Fruit fly (Drosophila melanogaster) whole organism, prepupa: ENCODE results near the gene He.

Source experiments
- CG11762 ChIP-seq: fragments of 200-800 bp; sonication (Bioruptor generic); optimal IDR thresholded peaks from 3 replicates; lab custom pipeline; 2016; ENCODE audit warnings: missing biosample characterization, missing genetic modification characterization; ENCODE audit not compliant: insufficient read depth
- CG6276 ChIP-seq: fragments of 200-800 bp; sonication (Bioruptor generic); optimal IDR thresholded peaks from 2 replicates; lab custom pipeline; 2017; ENCODE audit warnings: missing biosample characterization, mild to moderate bottlenecking, missing genetic modification characterization
- CG6808 ChIP-seq: fragments of 200-800 bp; sonication (Bioruptor generic); optimal IDR thresholded peaks from 3 replicates; lab custom pipeline; 2017; ENCODE audit warnings: missing biosample characterization, missing genetic modification characterization, mild to moderate bottlenecking, moderate library complexity, missing genetic modification reagents
- CG6854 ChIP-seq: fragments of 200-800 bp; sonication (Bioruptor generic); optimal IDR thresholded peaks from 2 replicates; lab custom pipeline; 2017; ENCODE audit warnings: missing biosample characterization, mild to moderate bottlenecking, missing genetic modification characterization
- Hr38 ChIP-seq: sonication (Bioruptor generic); optimal IDR thresholded peaks from 2 replicates; lab custom pipeline; 2016; ENCODE audit warnings: missing biosample characterization, missing genetic modification characterization
- Hr4 ChIP-seq: fragments of 200-800 bp; sonication (Bioruptor generic); optimal IDR thresholded peaks from 3 replicates; lab custom pipeline; 2016; ENCODE audit warnings: missing biosample characterization, missing genetic modification characterization

- TF ChIP-seq CG11762 (GFP tag; lab: Kevin White, UChicago) (no peak), CG6808 (GFP tag; lab: Kevin White, UChicago) (no peak), CG6854 (no peak), CG6276 (GFP tag; lab: Kevin White, UChicago) (no peak), Hr4 (GFP tag; lab: Kevin White, UChicago) (no peak), Hr38 (GFP tag; lab: Kevin White, UChicago) (no peak)
Measured at dm6 chr2L:13960399-13960798, 12.3 kb downstream of the He start.
